Worm (Caenorhabditis elegans): Measurements from ENCODE around the gene F44A2.5.

The F44A2.5 gene

DNA sequence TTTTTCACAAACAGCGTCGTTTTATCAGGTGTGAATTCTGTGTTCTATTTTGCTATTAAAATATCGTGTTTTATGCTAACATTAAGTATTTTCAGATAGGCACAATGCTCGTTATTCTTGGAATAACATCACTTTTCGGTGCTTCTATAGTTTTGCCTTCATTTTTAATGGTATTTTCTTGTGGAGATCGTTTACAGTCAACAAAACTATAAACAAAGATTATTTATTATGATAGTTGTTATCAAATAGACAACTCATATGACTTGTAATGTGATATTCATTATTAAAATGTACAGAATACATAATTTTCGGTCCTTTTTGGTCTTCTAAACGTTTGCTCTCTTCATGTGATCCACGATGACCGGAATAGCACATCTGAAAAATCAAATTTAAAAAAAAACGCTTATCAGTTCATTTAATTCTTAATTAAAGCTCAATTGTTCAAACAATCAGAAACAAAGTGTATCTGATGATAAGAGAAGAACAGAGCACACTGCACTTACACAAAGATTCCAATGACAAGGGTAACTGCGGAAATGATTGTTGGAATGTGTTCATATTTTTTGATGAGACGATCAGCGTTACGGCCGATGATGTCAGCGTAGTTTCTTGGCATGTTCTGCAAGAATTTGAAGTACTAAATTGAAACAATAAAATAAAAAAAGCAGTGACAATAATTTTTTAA is 43.3 kb upstream of the F44A2.5 start, which contains the start of gene F07C3.9 (continued):
- TF ChIP-seq nhr-77 (tag; optimal IDR thresholded peaks at IDR 0.05) (no peak), ceh-62 (tag; optimal IDR thresholded peaks at IDR 0.05) (no peak), nhr-102 (tag; optimal IDR thresholded peaks at IDR 0.05) (no peak), nhr-48 (tag; optimal IDR thresholded peaks at IDR 0.05) (peak; percentile 41), snpc-1.2 (GFP tag; IDR thresholded peaks at IDR 0.05) (no peak), ztf-7 (tag; optimal IDR thresholded peaks at IDR 0.05) (peak; percentile 6), nhr-28 (tag; optimal IDR thresholded peaks at IDR 0.05) (peak; percentile 52), set-16 (GFP tag; IDR thresholded peaks at IDR 0.05) (no peak), Y105C5A.15 (GFP tag; IDR thresholded peaks at IDR 0.05) (no peak), dpl-1 (GFP tag; optimal IDR thresholded peaks at IDR 0.05) (no peak), mes-2 (tag; optimal IDR thresholded peaks at IDR 0.05; ENCODE audit: poor library complexity, severe bottlenecking) (no peak), mxl-2 (GFP tag; conservative IDR thresholded peaks at IDR 0.05) (no peak), hif-1 (tag; optimal IDR thresholded peaks at IDR 0.05) (peak in 1 of 2 experiments; percentile 16), vab-7 (GFP tag; IDR thresholded peaks at IDR 0.05) (no peak), mdl-1 (tag; optimal IDR thresholded peaks at IDR 0.05) (no peak), sdz-12 (GFP tag; optimal IDR thresholded peaks at IDR 0.05) (no peak), php-3 (GFP tag; IDR thresholded peaks at IDR 0.05) (peak; percentile 81), daf-19 (GFP tag; conservative IDR thresholded peaks at IDR 0.05) (no peak), F44E2.7 (GFP tag; IDR thresholded peaks at IDR 0.05) (no peak), nhr-111 (GFP tag; optimal IDR thresholded peaks at IDR 0.05) (no peak), cey-2 (tag; optimal IDR thresholded peaks at IDR 0.05; ENCODE audit: borderline replicate concordance, insufficient read depth) (no peak), fkh-10 (GFP tag; optimal IDR thresholded peaks at IDR 0.05) (no peak), gei-8 (GFP tag; optimal IDR thresholded peaks at IDR 0.05) (no peak), nhr-42 (GFP tag; IDR thresholded peaks at IDR 0.05) (no peak), nhr-6 (tag; optimal IDR thresholded peaks at IDR 0.05) (no peak), mdt-29 (GFP tag; IDR thresholded peaks at IDR 0.05) (no peak), unc-62 (GFP tag; optimal IDR thresholded peaks at IDR 0.05 in 1 of 2) (no peak), unc-62 (tag; optimal IDR thresholded peaks at IDR 0.05) (no peak), F10B5.3 (tag; optimal IDR thresholded peaks at IDR 0.05) (no peak), lin-15B (tag; optimal IDR thresholded peaks at IDR 0.05) (no peak), Y75B8A.6 (GFP tag; IDR thresholded peaks at IDR 0.05) (no peak), zfp-3 (GFP tag; conservative IDR thresholded peaks at IDR 0.05) (no peak), ceh-32 (tag; optimal IDR thresholded peaks at IDR 0.05; ENCODE audit: poor library complexity) (no peak), tag-97 (GFP tag; IDR thresholded peaks at IDR 0.05) (no peak), D1046.2 (GFP tag; IDR thresholded peaks at IDR 0.05) (no peak), dve-1 (tag; optimal IDR thresholded peaks at IDR 0.05; ENCODE audit: insufficient read depth) (peak; percentile 57), ceh-20 (GFP tag; IDR thresholded peaks at IDR 0.05) (no peak)

DNA sequence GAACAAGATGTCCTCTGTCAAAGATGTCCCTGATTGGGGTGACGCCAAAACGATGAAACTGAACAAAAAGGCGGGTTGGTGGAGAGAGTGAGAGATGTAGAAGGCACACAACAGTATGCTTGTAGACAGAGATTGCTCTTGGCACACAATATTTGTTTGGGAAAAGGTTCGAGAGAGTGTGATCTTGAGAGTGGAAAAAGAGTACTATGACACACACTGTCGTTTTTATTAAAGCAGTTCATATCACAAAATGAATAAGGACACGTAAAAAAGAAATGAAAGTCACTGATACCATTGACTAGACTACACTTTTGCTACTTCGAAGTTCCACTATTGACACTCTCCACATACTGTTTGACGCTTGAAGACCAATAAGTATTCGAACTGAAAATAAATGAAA is 42.0 kb upstream of the F44A2.5 start:
- TF ChIP-seq ZK546.5 (tag; optimal IDR thresholded peaks at IDR 0.05) (no peak), ceh-62 (tag; optimal IDR thresholded peaks at IDR 0.05) (no peak), jun-1 (tag; optimal IDR thresholded peaks at IDR 0.05) (no peak), T26A8.4 (GFP tag; IDR thresholded peaks at IDR 0.05) (no peak), rbr-2 (tag; optimal IDR thresholded peaks at IDR 0.05) (no peak), mxl-3 (GFP tag; optimal IDR thresholded peaks at IDR 0.05) (no peak), set-16 (GFP tag; IDR thresholded peaks at IDR 0.05) (no peak), ctbp-1 (GFP tag; IDR thresholded peaks at IDR 0.05) (no peak), duxl-1 (tag; optimal IDR thresholded peaks at IDR 0.05; ENCODE audit: poor library complexity) (no peak), nhr-11 (tag; optimal IDR thresholded peaks at IDR 0.05) (no peak), nhr-6 (tag; optimal IDR thresholded peaks at IDR 0.05) (peak; percentile 67), Y105C5A.15 (GFP tag; IDR thresholded peaks at IDR 0.05) (no peak), D1046.2 (GFP tag; IDR thresholded peaks at IDR 0.05) (no peak), mes-2 (tag; optimal IDR thresholded peaks at IDR 0.05; ENCODE audit: poor library complexity, severe bottlenecking) (no peak), T20F7.1 (GFP tag; optimal IDR thresholded peaks at IDR 0.05) (no peak), tra-1 (GFP tag; IDR thresholded peaks at IDR 0.05) (no peak), dmd-8 (GFP tag; IDR thresholded peaks at IDR 0.05) (no peak), mdl-1 (tag; optimal IDR thresholded peaks at IDR 0.05) (no peak), snpc-4 (tag; optimal IDR thresholded peaks at IDR 0.05) (no peak), egl-27 (tag; optimal IDR thresholded peaks at IDR 0.05) (no peak), lin-38 (GFP tag; IDR thresholded peaks at IDR 0.05) (no peak)

Measured in whole organism, L4 larva.